Fruit fly (Drosophila melanogaster): ENCODE data around the gene CG13071.

CG13071 gene

DNA sequence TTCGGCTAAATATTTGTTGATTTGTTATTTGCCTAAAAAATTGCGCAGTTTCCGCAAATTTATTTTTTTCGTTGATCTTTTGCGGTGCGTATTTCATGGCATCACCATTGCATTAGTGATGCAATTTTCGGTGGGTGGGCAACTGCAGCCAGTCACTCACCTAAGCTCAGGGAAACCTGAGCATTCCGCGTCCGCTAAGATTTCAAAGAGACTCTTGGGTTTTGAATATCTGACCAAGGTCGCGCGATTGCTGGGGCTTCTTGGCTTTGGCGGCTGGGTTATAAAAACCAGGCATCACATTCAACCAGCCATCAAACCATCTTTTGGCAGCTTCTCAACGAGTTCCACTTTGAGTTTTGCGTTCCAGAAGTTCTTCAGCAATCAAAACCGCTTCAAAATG is at the start of gene CG13071:
TSS of gene CG13071 (plus strand) at position 301 of the 400 bp plus-strand sequence.
- TF ChIP-seq CTCF (optimal IDR thresholded peaks at IDR 0.05) (no peak), CG8478 (optimal IDR thresholded peaks at IDR 0.05) (no peak)

DNA sequence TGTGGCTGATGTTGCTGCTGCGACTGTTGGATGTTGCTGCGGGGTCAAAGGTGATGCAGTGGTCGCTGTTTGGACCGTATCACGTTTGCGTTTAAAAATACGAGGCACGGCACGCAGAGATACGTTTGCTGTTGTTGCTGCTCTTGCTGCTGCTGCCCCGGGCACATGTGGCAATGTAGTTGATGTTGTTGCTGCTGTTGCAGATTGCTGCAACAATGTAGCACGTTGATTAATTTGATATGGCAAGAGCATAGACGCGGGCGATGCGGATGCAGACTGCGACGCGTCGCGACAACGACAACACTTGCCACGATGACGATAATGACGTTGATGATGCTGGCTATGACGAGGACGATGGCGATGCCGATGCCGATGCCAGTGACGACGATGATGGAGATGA is 49.3 kb upstream of the CG13071 start:
- TF ChIP-seq CTCF (optimal IDR thresholded peaks at IDR 0.05) (no peak), CG8478 (optimal IDR thresholded peaks at IDR 0.05) (no peak)

DNA sequence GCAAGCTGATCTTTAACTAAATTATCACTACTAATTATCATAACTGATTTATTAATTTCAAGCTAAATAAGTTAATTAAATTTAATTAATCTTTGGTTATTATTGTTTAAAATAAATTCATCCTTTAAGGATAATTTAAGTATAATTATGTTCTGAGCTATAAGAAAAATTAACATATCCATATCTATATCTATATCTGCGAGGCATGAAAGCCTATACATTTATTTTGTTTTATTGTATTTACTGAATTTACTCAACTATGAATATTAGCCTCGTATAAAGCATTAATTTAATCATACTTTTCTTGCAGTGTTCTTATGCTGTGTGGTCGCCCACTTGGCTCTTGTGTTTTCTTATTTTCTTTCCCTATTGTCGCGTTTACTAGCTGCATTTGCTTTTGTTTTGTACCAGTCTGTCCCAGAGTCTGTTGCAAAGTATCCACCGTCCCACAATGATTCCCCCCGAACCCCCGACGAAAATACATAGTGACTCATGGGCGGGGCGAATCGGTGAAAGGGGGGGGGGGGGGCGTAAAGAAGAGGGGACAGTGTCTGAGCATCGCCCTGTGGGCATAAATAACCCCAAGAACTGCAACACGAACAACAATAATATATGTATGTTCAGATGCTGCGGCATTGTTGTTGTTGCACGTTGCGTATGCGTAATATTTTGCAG is 47.9 kb upstream of the CG13071 start:
- TF ChIP-seq CTCF (optimal IDR thresholded peaks at IDR 0.05) = no peak
- TF ChIP-seq CG8478 (optimal IDR thresholded peaks at IDR 0.05) = no peak

DNA sequence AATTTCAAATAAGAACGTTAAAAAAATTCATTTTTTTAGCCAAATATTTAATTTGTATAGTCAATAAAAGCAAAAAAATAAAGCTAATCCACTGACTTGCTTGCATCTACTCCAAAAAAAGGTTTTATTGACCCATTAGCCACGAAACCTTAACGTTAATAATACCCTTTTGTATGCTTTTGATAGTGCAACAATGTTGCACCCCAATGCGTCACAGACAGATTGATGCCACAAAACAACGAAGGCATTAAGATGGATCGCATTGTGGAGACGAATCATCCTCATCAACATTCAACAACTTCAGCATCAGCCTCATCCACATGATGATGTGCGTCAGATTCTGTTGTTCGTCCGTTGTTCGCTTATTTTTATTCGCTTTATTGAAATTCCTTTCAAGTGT is 47.1 kb upstream of the CG13071 start:
- no peak for TF ChIP-seq CTCF (optimal IDR thresholded peaks at IDR 0.05)
- no peak for TF ChIP-seq CG8478 (optimal IDR thresholded peaks at IDR 0.05)

DNA sequence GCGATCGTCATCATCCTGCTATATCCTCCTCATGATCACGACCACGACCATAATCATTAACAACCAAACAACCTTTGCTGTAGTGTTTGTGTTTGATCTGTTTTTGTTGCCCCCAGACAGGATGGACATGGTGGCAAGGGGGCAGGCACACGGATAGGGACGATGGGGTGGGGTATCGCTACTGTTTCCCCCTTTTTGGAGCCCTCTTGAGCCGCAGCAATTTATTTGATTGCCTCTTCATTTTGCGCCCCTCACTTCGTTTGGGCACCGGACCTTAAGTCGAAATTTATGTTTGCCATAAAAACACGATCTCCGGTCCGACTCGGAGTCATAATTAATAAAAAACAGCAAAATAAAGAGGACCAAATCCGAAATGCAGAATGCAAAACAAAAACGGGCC is 46.7 kb upstream of the CG13071 start:
- TF ChIP-seq CG8478 (optimal IDR thresholded peaks at IDR 0.05) (no peak), CTCF (optimal IDR thresholded peaks at IDR 0.05) (no peak)

DNA sequence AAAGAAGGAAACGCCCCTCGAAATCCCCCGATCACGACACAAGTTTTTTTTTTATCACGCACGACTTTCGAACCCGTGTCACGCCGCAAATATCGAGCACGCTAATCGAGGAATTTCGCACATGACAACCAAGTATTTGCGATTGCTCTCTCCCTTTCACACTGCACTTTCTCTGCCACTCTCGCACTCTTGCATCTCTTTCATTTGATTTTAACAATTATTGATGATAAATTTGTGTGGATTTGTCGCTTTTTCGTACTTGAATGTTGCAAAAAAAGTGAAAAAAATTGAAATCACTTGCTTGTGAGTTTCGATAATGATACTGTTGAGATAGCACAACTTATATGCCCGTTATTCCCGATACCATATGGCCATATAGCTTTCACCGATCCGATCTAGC is 45.3 kb upstream of the CG13071 start, which contains the start of gene CG13073:
TSS of gene CG13073 (minus strand) at position 101 of the 400 bp plus-strand sequence.
- TF ChIP-seq CG8478 (optimal IDR thresholded peaks at IDR 0.05) (no peak), CTCF (optimal IDR thresholded peaks at IDR 0.05) (no peak)

DNA sequence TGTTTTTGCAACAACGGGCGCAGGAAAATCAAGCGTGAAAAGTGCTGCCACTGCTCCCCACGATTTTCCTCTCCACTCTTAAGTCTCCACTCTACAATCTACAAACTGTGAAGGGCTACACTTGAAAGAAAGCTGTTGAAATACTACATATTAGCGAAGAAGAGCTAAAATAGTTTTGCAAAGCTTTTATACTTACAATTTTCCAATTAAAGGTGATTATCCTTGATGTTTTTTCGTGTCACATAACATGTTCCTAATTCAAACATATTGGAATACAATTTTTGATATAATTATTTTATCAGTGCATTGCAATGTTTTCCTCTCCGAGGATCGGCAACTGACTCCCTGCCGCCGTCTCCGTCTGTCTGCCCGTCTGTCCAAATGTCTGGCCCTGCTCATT is 44.6 kb upstream of the CG13071 start:
- no peak for TF ChIP-seq CTCF (optimal IDR thresholded peaks at IDR 0.05)
- no peak for TF ChIP-seq CG8478 (optimal IDR thresholded peaks at IDR 0.05)

DNA sequence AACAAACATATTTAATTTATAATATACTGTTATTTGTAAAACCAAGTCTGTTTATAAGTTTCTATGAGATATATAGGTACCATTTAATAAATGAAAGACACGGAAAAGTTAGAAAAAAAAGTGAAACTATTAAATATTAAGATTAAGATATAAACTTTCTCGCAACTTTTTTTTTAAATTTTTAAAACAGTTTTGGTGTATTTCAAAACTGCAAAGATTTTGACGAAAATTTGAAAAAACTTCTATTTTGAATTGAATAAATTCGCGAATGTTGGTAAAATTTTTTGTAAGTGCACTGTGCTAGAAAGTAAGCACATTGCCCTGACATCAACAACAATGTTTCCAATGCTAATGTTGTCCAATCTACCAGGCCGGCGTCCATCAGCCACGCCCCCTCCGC is 41.3 kb upstream of the CG13071 start:
- TF ChIP-seq CTCF (optimal IDR thresholded peaks at IDR 0.05) (no peak), CG8478 (optimal IDR thresholded peaks at IDR 0.05) (no peak)

DNA sequence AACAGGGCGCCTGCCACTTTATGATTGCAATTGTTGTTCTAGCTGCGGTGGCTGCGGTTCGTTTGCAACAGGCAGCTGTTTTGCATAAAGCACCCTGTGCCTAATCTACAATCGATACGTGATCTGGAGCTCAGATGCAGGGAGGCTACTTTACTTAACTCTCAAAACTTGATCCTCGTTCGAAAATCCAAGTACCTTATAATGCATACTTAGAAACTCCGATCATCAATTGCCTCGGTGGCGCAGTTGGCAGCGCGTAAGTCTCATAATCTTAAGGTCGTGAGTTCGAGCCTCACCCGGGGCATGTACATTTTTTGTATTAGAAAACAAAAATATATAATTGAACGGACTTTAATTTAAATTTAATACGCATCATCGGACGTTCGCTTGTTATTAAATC is 40.7 kb upstream of the CG13071 start:
- TF ChIP-seq CG8478 (optimal IDR thresholded peaks at IDR 0.05) (no peak), CTCF (optimal IDR thresholded peaks at IDR 0.05) (no peak)

DNA sequence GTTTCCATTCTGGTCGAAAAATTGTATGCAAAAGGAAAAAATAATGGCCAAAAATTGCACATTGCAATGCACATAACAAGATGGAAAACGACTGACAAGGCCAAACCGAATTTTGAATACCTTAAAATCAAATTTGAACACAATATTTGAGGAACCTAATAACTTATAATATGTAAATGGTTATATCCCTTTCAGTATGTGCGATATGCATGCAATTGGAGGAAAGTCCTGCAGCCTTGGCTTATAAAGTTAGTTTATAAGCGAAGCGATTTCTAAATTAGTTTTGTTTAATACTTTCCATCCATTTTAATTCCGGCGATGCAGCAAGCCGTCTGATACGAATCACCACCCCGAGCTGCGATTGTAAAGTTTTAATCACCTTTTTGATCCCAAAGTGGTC is 37.4 kb upstream of the CG13071 start:
- TF ChIP-seq CG8478 (optimal IDR thresholded peaks at IDR 0.05) (no peak), CTCF (optimal IDR thresholded peaks at IDR 0.05) (no peak)

DNA sequence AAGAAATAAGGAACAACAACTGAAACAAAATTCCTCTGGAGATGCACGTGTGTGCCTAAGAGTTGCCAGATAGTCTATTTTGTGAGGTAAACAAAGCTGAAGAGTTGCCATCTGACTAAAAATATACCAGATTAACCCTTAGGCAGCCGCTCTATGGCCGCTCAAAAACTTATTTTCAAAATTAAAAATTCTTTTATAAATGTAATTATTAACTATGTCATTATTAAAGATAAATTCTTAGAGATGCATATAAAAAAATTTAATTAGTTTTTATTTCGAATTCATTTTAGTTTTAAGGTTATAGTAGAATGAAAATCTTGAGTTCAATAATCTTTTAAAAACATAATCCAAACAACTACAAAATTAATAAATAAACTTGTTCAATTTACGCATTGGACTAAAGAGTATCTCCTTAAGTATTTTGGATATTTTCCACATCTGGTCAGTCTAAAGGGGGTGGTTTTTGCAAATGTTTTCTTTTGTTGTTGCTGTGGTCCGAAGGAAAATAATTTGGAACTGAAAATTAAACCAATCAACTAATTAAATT is 33.8 kb upstream of the CG13071 start, which contains the start of gene Tmx3:
TSS of gene Tmx3 (plus strand) at position 442 of the 547 bp plus-strand sequence.
- no peak for TF ChIP-seq CTCF (optimal IDR thresholded peaks at IDR 0.05)
- TF ChIP-seq CG8478 (optimal IDR thresholded peaks at IDR 0.05) = no peak

DNA sequence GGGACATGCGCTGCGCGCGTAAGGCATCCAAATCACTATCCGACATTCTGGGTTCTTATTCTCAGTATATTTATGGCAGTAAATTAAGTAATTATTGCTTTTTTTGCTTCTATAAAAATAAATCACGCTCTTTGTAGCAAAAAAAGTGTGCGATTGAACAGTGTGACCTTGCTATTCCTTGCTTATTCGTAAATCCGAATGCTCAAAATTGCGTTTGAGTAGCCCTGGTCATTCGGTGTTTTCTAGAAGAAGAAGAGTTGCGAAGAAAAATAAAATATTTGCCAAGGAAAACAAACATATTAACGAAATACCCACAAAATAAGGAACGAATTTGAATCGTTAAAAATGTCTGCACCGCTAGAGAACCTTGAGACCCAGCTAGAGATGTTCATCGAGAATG is 30.7 kb upstream of the CG13071 start, which contains the start of the genes PDCD-5 and MED10:
TSS of gene PDCD-5 (minus strand) at position 182 of the 400 bp plus-strand sequence.
TSS of gene MED10 (plus strand) at position 228 of the 400 bp plus-strand sequence.
- TF ChIP-seq CG8478 (optimal IDR thresholded peaks at IDR 0.05) (no peak), CTCF (optimal IDR thresholded peaks at IDR 0.05) (peak in 1 of 2 experiments; percentile 40)

DNA sequence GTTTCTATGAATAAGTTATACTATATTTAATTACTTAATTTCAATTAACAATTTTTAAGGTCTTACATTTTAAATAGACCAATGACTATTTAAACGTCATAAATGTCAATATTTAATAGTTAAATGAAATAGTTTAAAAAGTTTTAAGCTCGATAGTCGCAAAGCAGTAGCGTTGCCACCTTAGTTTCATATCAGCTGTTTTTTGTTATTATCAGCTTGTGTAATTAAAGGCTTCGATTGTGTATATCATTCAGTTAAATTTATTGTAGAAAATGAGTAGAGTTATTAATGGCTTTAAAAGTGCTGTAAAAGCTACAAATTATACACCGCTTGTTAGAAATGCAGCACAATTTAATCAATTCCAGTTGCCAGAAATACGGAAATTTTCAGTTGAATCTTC is 29.6 kb upstream of the CG13071 start, which contains the start of gene Hsc20:
TSS of gene Hsc20 (plus strand) at position 204 of the 400 bp plus-strand sequence.
- TF ChIP-seq CTCF (optimal IDR thresholded peaks at IDR 0.05) (no peak), CG8478 (optimal IDR thresholded peaks at IDR 0.05) (no peak)

DNA sequence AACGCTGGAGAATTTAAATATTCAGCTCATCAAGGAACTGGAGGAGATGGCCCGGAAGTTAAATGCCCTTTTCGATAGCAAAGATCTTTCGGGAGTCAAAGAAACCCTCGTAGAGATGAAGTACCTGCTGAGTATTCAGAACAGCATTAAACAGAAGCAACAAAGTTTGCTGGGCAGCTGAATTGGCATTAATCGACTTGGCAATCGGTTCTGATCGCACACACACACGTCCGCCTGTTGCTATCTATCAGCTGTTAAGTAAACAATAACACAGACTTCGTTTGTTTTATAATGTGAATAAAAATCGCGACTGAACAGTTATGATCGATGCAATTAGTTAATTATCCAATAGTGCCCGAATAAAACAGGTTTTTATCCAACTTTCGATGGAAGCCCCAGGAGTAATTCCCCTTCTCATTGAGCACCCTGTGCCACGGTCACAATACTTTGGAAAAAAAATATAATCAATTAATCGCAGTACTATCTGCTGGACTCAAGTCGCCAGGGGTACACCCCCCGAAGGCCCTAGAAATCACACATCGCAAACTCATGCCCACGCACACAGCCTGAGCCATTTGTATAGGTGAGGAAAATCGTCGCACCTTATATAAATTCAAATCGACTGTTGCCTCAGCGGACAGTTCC is 28.6 kb upstream of the CG13071 start:
- TF ChIP-seq CTCF (optimal IDR thresholded peaks at IDR 0.05) = no peak
- no peak for TF ChIP-seq CG8478 (optimal IDR thresholded peaks at IDR 0.05)

DNA sequence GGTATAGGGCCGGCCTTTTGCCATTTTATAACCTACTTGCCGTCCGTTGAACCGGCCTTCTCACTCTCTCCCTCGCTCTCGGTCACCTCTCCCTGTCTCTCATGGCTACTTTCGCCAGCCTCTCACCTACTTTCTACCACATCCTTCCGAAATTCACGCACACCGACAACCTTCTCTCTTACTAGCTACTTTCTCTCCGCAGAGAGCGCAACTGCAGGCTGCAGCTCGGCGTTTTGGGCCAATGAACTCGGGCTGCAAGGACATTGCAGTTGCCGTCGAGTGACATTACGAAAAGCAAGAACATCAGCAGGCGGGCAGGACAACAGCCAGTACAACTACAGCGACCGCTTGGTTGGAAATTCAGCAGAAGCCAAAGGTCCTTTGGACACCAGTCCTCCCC is 21.2 kb upstream of the CG13071 start:
- no peak for TF ChIP-seq CG8478 (optimal IDR thresholded peaks at IDR 0.05)
- TF ChIP-seq CTCF (optimal IDR thresholded peaks at IDR 0.05) = no peak

DNA sequence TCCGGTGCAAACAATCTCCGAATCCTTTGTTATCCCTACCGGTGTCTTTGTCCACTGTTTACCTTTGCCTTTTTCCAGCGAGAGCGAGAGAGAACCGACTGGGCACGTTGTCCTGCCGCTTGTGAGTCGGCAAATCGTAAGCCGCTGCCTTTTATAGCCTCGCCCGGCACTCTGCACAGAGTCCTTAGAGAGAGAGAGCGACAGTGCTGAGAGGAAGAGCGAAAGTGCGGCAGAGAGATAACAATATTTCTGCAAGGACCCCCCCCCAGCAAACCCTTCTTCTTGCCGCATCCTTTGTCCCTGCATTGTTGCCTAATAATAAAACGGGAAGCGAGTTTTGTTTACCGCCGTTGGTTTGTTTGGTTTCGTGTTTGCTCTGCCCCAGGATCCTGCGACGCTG is 10.3 kb upstream of the CG13071 start, which contains the start of gene CG13055:
TSS of gene CG13055 (minus strand) at position 101 of the 400 bp plus-strand sequence.
- no peak for TF ChIP-seq CTCF (optimal IDR thresholded peaks at IDR 0.05)
- no peak for TF ChIP-seq CG8478 (optimal IDR thresholded peaks at IDR 0.05)

Measured in S2 (cell line).